Worm (Caenorhabditis elegans) whole organism, L3 larva: ENCODE data around the gene Y55F3C.17.
A peak's percentile ranks its signal among the peaks of the same experiment; 100 is the strongest.

ENCODE experiments used
- ZK546.5 ChIP-seq: sonication (generic microtip); optimal IDR thresholded peaks from 2 replicates; lab custom pipeline; 2017; ENCODE audit warnings: missing biosample characterization, missing genetic modification characterization
- aly-2 ChIP-seq: fragments of 150-350 bp; optimal IDR thresholded peaks from 2 replicates; lab custom pipeline; 2014; ENCODE audit warnings: missing biosample characterization, missing genetic modification characterization
- ama-1 ChIP-seq: fragments of 150-350 bp; optimal IDR thresholded peaks from 2 replicates; lab custom pipeline; 2018
- ceh-16 ChIP-seq: sonication (generic microtip); optimal IDR thresholded peaks from 2 replicates; lab custom pipeline; 2017; ENCODE audit warnings: missing biosample characterization, missing genetic modification characterization
- ceh-28 ChIP-seq: fragments of 150-350 bp; optimal IDR thresholded peaks from 2 replicates; lab custom pipeline; 2014; ENCODE audit warnings: missing biosample characterization, missing genetic modification reagents, missing genetic modification characterization
- ceh-82 ChIP-seq: fragments of 150-350 bp; optimal IDR thresholded peaks from 2 replicates; lab custom pipeline; 2014; ENCODE audit warnings: missing biosample characterization, missing genetic modification characterization
- ceh-9 ChIP-seq: sonication (generic microtip); optimal IDR thresholded peaks from 2 replicates; lab custom pipeline; 2018; ENCODE audit warnings: missing biosample characterization, missing genetic modification characterization
- daf-12 ChIP-seq: fragments of 150-350 bp; optimal IDR thresholded peaks from 2 replicates; lab custom pipeline; 2014; ENCODE audit warnings: missing biosample characterization, missing genetic modification reagents, missing genetic modification characterization
- egl-5 ChIP-seq: fragments of 150-350 bp; optimal IDR thresholded peaks from 2 replicates; lab custom pipeline; 2017; ENCODE audit warnings: missing biosample characterization, missing genetic modification reagents, missing genetic modification characterization, inconsistent platforms
- elt-2 ChIP-seq: sonication (generic microtip); optimal IDR thresholded peaks from 2 replicates; lab custom pipeline; 2016; ENCODE audit warnings: missing genetic modification reagents, mild to moderate bottlenecking, missing genetic modification characterization, missing compliant biosample characterization
- elt-3 ChIP-seq, 3 experiments: fragments of 150-350 bp in 1 of 3; sonication (generic microtip) in 2 of 3; optimal IDR thresholded peaks; 2 replicates in 2 of 3; 4 replicates in 1 of 3; lab custom pipeline; 2014 to 2017; ENCODE audit warnings: missing biosample characterization in 3 of 3, missing genetic modification characterization in 3 of 3
- eor-1 ChIP-seq, 2 experiments: fragments of 150-350 bp; optimal IDR thresholded peaks; 2 replicates each; lab custom pipeline; 2014 to 2018; ENCODE audit warnings: missing biosample characterization in 2 of 2, missing genetic modification characterization in 2 of 2
- fkh-10 ChIP-seq: sonication (generic microtip); optimal IDR thresholded peaks from 2 replicates; lab custom pipeline; 2017; ENCODE audit warnings: missing biosample characterization, missing genetic modification reagents, missing genetic modification characterization
- fkh-2 ChIP-seq: fragments of 150-350 bp; optimal IDR thresholded peaks from 2 replicates; lab custom pipeline; 2014; ENCODE audit warnings: missing biosample characterization, missing genetic modification reagents, missing genetic modification characterization
- fos-1 ChIP-seq: fragments of 150-350 bp; optimal IDR thresholded peaks from 2 replicates; lab custom pipeline; 2014; ENCODE audit warnings: missing biosample characterization, missing genetic modification characterization
- hmg-11 ChIP-seq: sonication (generic microtip); optimal IDR thresholded peaks from 2 replicates; lab custom pipeline; 2016; ENCODE audit warnings: missing genetic modification characterization, missing compliant biosample characterization
- lin-15B ChIP-seq: fragments of 150-350 bp; optimal IDR thresholded peaks from 2 replicates; lab custom pipeline; 2014; ENCODE audit warnings: missing biosample characterization, missing genetic modification characterization
- mdl-1 ChIP-seq: fragments of 150-350 bp; optimal IDR thresholded peaks from 2 replicates; lab custom pipeline; 2014; ENCODE audit warnings: missing biosample characterization, missing genetic modification characterization
- mml-1 ChIP-seq: fragments of 150-350 bp; sonication (generic microtip); optimal IDR thresholded peaks from 3 replicates; lab custom pipeline; 2014; ENCODE audit warnings: missing biosample characterization, missing genetic modification characterization
- nfya-1 ChIP-seq: sonication (generic microtip); optimal IDR thresholded peaks from 2 replicates; lab custom pipeline; 2017; ENCODE audit warnings: missing genetic modification characterization, mild to moderate bottlenecking, missing compliant biosample characterization, antibody characterized with exemption, moderate library complexity; ENCODE audit not compliant: insufficient read depth
- nhr-11 ChIP-seq: fragments of 150-350 bp; optimal IDR thresholded peaks from 2 replicates; lab custom pipeline; 2014; ENCODE audit warnings: missing biosample characterization, missing genetic modification characterization
- nhr-12 ChIP-seq: fragments of 150-350 bp; optimal IDR thresholded peaks from 2 replicates; lab custom pipeline; 2014; ENCODE audit warnings: missing biosample characterization, missing genetic modification characterization
- nhr-23 ChIP-seq: fragments of 150-350 bp; optimal IDR thresholded peaks from 2 replicates; lab custom pipeline; 2014; ENCODE audit warnings: missing biosample characterization, missing genetic modification reagents, missing genetic modification characterization
- nhr-25 ChIP-seq: sonication (generic microtip); optimal IDR thresholded peaks from 2 replicates; lab custom pipeline; 2017; ENCODE audit warnings: missing biosample characterization, missing genetic modification characterization
- nhr-43 ChIP-seq: sonication (generic microtip); optimal IDR thresholded peaks from 2 replicates; lab custom pipeline; 2016; ENCODE audit warnings: mild to moderate bottlenecking, missing genetic modification characterization, missing compliant biosample characterization; ENCODE audit not compliant: poor library complexity, severe bottlenecking
- nhr-67 ChIP-seq: fragments of 150-350 bp; optimal IDR thresholded peaks from 2 replicates; lab custom pipeline; 2014; ENCODE audit warnings: missing biosample characterization, missing genetic modification characterization
- nhr-76 ChIP-seq: fragments of 150-350 bp; sonication (generic microtip); optimal IDR thresholded peaks from 5 replicates; lab custom pipeline; 2014; ENCODE audit warnings: missing biosample characterization, missing genetic modification characterization
- nhr-77 ChIP-seq: fragments of 150-350 bp; optimal IDR thresholded peaks from 2 replicates; lab custom pipeline; 2014; ENCODE audit warnings: missing biosample characterization, missing genetic modification characterization
- pqm-1 ChIP-seq: fragments of 150-350 bp; optimal IDR thresholded peaks from 2 replicates; lab custom pipeline; 2017; ENCODE audit warnings: missing biosample characterization, missing genetic modification characterization, inconsistent platforms
- sea-2 ChIP-seq: fragments of 150-350 bp; sonication (generic microtip); optimal IDR thresholded peaks from 4 replicates; lab custom pipeline; 2014; ENCODE audit warnings: missing biosample characterization, missing genetic modification reagents, missing genetic modification characterization
- skn-1 ChIP-seq: fragments of 150-350 bp; optimal IDR thresholded peaks from 2 replicates; lab custom pipeline; 2014; ENCODE audit warnings: missing biosample characterization, missing genetic modification characterization
- snpc-4 ChIP-seq: fragments of 150-350 bp; optimal IDR thresholded peaks from 2 replicates; lab custom pipeline; 2014; ENCODE audit warnings: missing biosample characterization, missing genetic modification characterization
- unc-62 ChIP-seq: fragments of 150-350 bp; sonication (generic microtip); optimal IDR thresholded peaks from 4 replicates; lab custom pipeline; 2014; ENCODE audit warnings: missing biosample characterization, missing genetic modification reagents, missing genetic modification characterization
- zag-1 ChIP-seq: fragments of 150-350 bp; optimal IDR thresholded peaks from 2 replicates; lab custom pipeline; 2014; ENCODE audit warnings: missing biosample characterization, missing genetic modification characterization
- ztf-11 ChIP-seq: fragments of 150-350 bp; optimal IDR thresholded peaks from 2 replicates; lab custom pipeline; 2014; ENCODE audit warnings: missing biosample characterization, missing genetic modification characterization
- ztf-4 ChIP-seq: fragments of 150-350 bp; optimal IDR thresholded peaks from 2 replicates; lab custom pipeline; 2014; ENCODE audit warnings: missing biosample characterization, missing genetic modification characterization

Y55F3C.17 gene

ce11 chrIV:675471-676159 lies 22.6 kb downstream of the Y55F3C.17 start, which contains the start of the genes K11H12.4 and K11H12.10:
K11H12.4 (minus strand) TSS chrIV:675883.
K11H12.10 (plus strand) TSS chrIV:676075.
- TF ChIP-seq egl-5 (tag; lab: Kevin White, UChicago) = no peak
- peak; percentile 46 for TF ChIP-seq elt-2
- peak; percentile 83 for TF ChIP-seq pqm-1 (tag; lab: Kevin White, UChicago)
- no peak for TF ChIP-seq mml-1 (tag; lab: Kevin White, UChicago)
- no peak for TF ChIP-seq lin-15B (tag; lab: Kevin White, UChicago)
- no peak for TF ChIP-seq ZK546.5 (tag; lab: Kevin White, UChicago)
- TF ChIP-seq ceh-82 (tag; lab: Kevin White, UChicago) = no peak

DNA sequence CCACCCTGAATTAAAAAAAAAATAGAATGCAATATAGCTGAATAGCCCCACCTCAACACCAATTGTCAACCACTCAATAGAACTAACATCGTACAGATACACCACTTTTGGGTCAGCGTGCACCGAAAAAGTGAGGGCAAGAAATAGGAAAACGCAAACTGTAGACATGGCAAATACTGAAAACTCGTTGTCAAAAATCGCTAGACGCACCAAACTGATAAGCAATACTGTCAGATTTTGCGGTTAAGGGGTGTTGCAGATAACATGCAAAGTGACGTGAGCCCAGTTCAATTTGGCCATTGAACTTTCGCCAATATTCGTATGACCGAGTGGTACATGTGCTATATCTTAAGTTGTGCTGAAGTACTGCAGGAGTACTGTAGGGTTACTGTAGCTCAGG lies 24.9 kb downstream of the Y55F3C.17 start, which contains the start of gene K11H12.3:
K11H12.3 (minus strand) TSS at position 168 of the 400 bp plus-strand sequence.
- TF ChIP-seq pqm-1 (tag; lab: Kevin White, UChicago) = peak; percentile 26
- no peak for TF ChIP-seq nhr-67
- TF ChIP-seq elt-2 = peak; percentile 47
- TF ChIP-seq eor-1 (tag; optimal IDR thresholded peaks at IDR 0.05; lab: Kevin White, UChicago) = no peak

- TF ChIP-seq ZK546.5 (tag; lab: Kevin White, UChicago) = no peak
- TF ChIP-seq nfya-1 = no peak
- TF ChIP-seq nhr-43 (tag; lab: Kevin White, UChicago) = no peak
- TF ChIP-seq elt-2 = no peak
- no peak for TF ChIP-seq hmg-11 (tag; lab: Kevin White, UChicago)
- TF ChIP-seq nhr-23 (tag; lab: Kevin White, UChicago) = no peak
- no peak for TF ChIP-seq ceh-16 (tag; lab: Kevin White, UChicago)
- no peak for TF ChIP-seq ceh-9 (tag; lab: Kevin White, UChicago)
- TF ChIP-seq nhr-77 (tag; lab: Kevin White, UChicago) = no peak
- TF ChIP-seq sea-2 (GFP tag; lab: Kevin White, UChicago) = no peak
- no peak for TF ChIP-seq egl-5 (tag; lab: Kevin White, UChicago)
- no peak for TF ChIP-seq nhr-12 (tag; lab: Kevin White, UChicago)
Observed at ce11 chrIV:670455-670854, 27.7 kb downstream of the Y55F3C.17 start, which contains the start of gene K11H12.11. K11H12.11 (minus strand) TSS chrIV:670555.

DNA sequence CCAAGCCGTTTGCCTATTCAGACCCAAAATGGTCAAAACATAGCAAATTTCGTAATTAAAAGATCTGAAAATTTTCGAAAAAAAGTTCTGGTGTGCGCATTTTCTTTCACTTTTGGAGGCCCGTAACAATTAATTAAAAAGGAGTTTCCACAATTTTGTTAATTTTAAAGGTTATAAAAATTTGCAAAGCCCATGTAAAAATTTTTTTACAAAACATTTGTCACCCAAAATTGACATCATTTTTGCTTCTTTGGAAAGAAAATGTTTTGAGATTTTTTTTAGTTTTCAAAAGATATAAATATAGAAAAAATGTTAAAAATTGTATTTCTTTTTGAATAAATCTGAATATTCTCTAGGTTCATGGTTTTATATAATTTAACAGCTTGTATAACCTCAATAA lies 31.2 kb downstream of the Y55F3C.17 start, which contains the start of gene K11H12.6:
K11H12.6 (plus strand) TSS at position 301 of the 400 bp plus-strand sequence.
- TF ChIP-seq daf-12 (no peak), fkh-2 (tag; lab: Kevin White, UChicago) (no peak), pqm-1 (tag; lab: Kevin White, UChicago) (no peak), mml-1 (tag; lab: Kevin White, UChicago) (no peak), nhr-12 (tag; lab: Kevin White, UChicago) (no peak), skn-1 (tag; lab: Kevin White, UChicago) (no peak), elt-2 (no peak), nhr-43 (tag; lab: Kevin White, UChicago) (no peak), mdl-1 (no peak), nhr-25 (tag; lab: Kevin White, UChicago) (no peak), fos-1 (tag; lab: Kevin White, UChicago) (no peak), nhr-67 (no peak), aly-2 (tag; lab: Kevin White, UChicago) (no peak)

- no peak for TF ChIP-seq ztf-11 (tag; lab: Kevin White, UChicago)
- TF ChIP-seq fkh-10 = no peak
- no peak for TF ChIP-seq elt-3 (tag; optimal IDR thresholded peaks at IDR 0.05; lab: Kevin White, UChicago)
- TF ChIP-seq snpc-4 (tag; lab: Kevin White, UChicago) = no peak
- no peak for TF ChIP-seq ama-1 (lab: Kevin White, UChicago)
- TF ChIP-seq ceh-28 (tag; lab: Kevin White, UChicago) = no peak
- TF ChIP-seq fkh-2 (tag; lab: Kevin White, UChicago) = no peak
- TF ChIP-seq mml-1 (tag; lab: Kevin White, UChicago) = no peak
- no peak for TF ChIP-seq daf-12
- no peak for TF ChIP-seq nhr-11
- no peak for TF ChIP-seq nhr-76 (tag; lab: Kevin White, UChicago)
- no peak for TF ChIP-seq nfya-1
- no peak for TF ChIP-seq zag-1 (tag; lab: Kevin White, UChicago)
- TF ChIP-seq ztf-4 (tag; lab: Kevin White, UChicago) = no peak
- no peak for TF ChIP-seq ceh-82 (tag; lab: Kevin White, UChicago)
- no peak for TF ChIP-seq nhr-43 (tag; lab: Kevin White, UChicago)
- TF ChIP-seq pqm-1 (tag; lab: Kevin White, UChicago) = no peak
- no peak for TF ChIP-seq unc-62 (GFP tag; lab: Kevin White, UChicago)
- no peak for TF ChIP-seq skn-1 (tag; lab: Kevin White, UChicago)
Observed at ce11 chrIV:665225-665624, 33.0 kb downstream of the Y55F3C.17 start, which contains the start of gene K11H12.7. K11H12.7 (plus strand) TSS chrIV:665525.
